Fruit fly (Drosophila melanogaster) whole organism, prepupa: ENCODE results near the gene Hers.

Source experiments
- CG10631 ChIP-seq: fragments of 200-800 bp; sonication (Bioruptor generic); optimal IDR thresholded peaks from 2 replicates; lab custom pipeline; 2016; ENCODE audit warnings: missing biosample characterization, missing genetic modification characterization
- CG10669 ChIP-seq: fragments of 200-800 bp; sonication (Bioruptor generic); optimal IDR thresholded peaks from 3 replicates; lab custom pipeline; 2018; ENCODE audit warnings: missing biosample characterization, mild to moderate bottlenecking, missing genetic modification characterization, moderate library complexity
- CG11294 ChIP-seq: fragments of 200-800 bp; sonication (Bioruptor generic); IDR thresholded peaks from 2 replicates; pipeline ENCODE4 v1.3.6; 2022; ENCODE audit warnings: missing biosample characterization, missing genetic modification characterization
- CG11762 ChIP-seq: fragments of 200-800 bp; sonication (Bioruptor generic); optimal IDR thresholded peaks from 3 replicates; lab custom pipeline; 2016; ENCODE audit warnings: missing biosample characterization, missing genetic modification characterization; ENCODE audit not compliant: insufficient read depth
- CG11902 ChIP-seq: fragments of 200-800 bp; sonication (Bioruptor generic); optimal IDR thresholded peaks from 3 replicates; lab custom pipeline; 2016; ENCODE audit warnings: missing biosample characterization, missing genetic modification characterization
- CG15336 ChIP-seq: fragments of 200-800 bp; sonication (Bioruptor generic); IDR thresholded peaks from 2 replicates; pipeline ENCODE4 v1.3.6; 2022; ENCODE audit warnings: missing biosample characterization, missing genetic modification characterization
- CG1621 ChIP-seq: fragments of 200-800 bp; sonication (Bioruptor generic); optimal IDR thresholded peaks from 3 replicates; lab custom pipeline; 2018; ENCODE audit warnings: missing biosample characterization, mild to moderate bottlenecking, missing genetic modification characterization
- CG31627 ChIP-seq: fragments of 200-800 bp; sonication (Bioruptor generic); optimal IDR thresholded peaks from 3 replicates; lab custom pipeline; 2016; ENCODE audit warnings: missing biosample characterization, missing genetic modification characterization
- CG3919 ChIP-seq: fragments of 200-800 bp; sonication (Bioruptor generic); optimal IDR thresholded peaks from 3 replicates; lab custom pipeline; 2016; ENCODE audit warnings: missing biosample characterization, missing genetic modification characterization
- CG6163 ChIP-seq: fragments of 200-800 bp; sonication (Bioruptor generic); IDR thresholded peaks from 3 replicates; pipeline ENCODE4 v1.3.6; 2022; ENCODE audit warnings: missing biosample characterization, missing genetic modification characterization
- CG6792 ChIP-seq: fragments of 200-800 bp; sonication (Bioruptor generic); optimal IDR thresholded peaks from 3 replicates; lab custom pipeline; 2016; ENCODE audit warnings: missing biosample characterization, missing genetic modification characterization
- CG6854 ChIP-seq: fragments of 200-800 bp; sonication (Bioruptor generic); optimal IDR thresholded peaks from 2 replicates; lab custom pipeline; 2017; ENCODE audit warnings: missing biosample characterization, mild to moderate bottlenecking, missing genetic modification characterization
- CG7368 ChIP-seq: fragments of 200-800 bp; sonication (Bioruptor generic); optimal IDR thresholded peaks from 3 replicates; lab custom pipeline; 2016; ENCODE audit warnings: missing biosample characterization, missing genetic modification characterization
- CG8119 ChIP-seq: fragments of 200-800 bp; sonication (Bioruptor generic); IDR thresholded peaks from 3 replicates; pipeline ENCODE4 v1.3.6; 2022; ENCODE audit warnings: missing biosample characterization, missing genetic modification characterization
- CG9139 ChIP-seq: fragments of 200-800 bp; sonication (Bioruptor generic); optimal IDR thresholded peaks from 3 replicates; lab custom pipeline; 2017; ENCODE audit warnings: missing biosample characterization, mild to moderate bottlenecking, missing genetic modification characterization
- Eip78C ChIP-seq: fragments of 200-800 bp; sonication (Bioruptor generic); peaks from one replicate; lab custom pipeline; 2016; ENCODE audit warnings: missing biosample characterization, missing genetic modification characterization
- Eip93F ChIP-seq: fragments of 200-800 bp; sonication (Bioruptor generic); optimal IDR thresholded peaks from 2 replicates; lab custom pipeline; 2016; ENCODE audit warnings: missing biosample characterization, mild to moderate bottlenecking, missing genetic modification characterization
- Ets96B ChIP-seq: fragments of 200-800 bp; optimal IDR thresholded peaks from 2 replicates; lab custom pipeline; 2019; ENCODE audit warnings: missing biosample characterization, mild to moderate bottlenecking, missing genetic modification characterization, moderate library complexity
- Hr39 ChIP-seq: fragments of 200-800 bp; sonication (Bioruptor generic); optimal IDR thresholded peaks from 2 replicates; lab custom pipeline; 2016; ENCODE audit warnings: missing biosample characterization, missing genetic modification characterization
- Hr4 ChIP-seq: fragments of 200-800 bp; sonication (Bioruptor generic); optimal IDR thresholded peaks from 3 replicates; lab custom pipeline; 2016; ENCODE audit warnings: missing biosample characterization, missing genetic modification characterization
- OdsH ChIP-seq: fragments of 200-800 bp; sonication (Bioruptor generic); optimal IDR thresholded peaks from 3 replicates; lab custom pipeline; 2016; ENCODE audit warnings: missing biosample characterization, missing genetic modification characterization
- Smox ChIP-seq: fragments of 200-800 bp; sonication (Bioruptor generic); optimal IDR thresholded peaks from 3 replicates; lab custom pipeline; 2016; ENCODE audit warnings: missing biosample characterization, missing genetic modification characterization
- Sox102F ChIP-seq: fragments of 200-800 bp; sonication (Bioruptor generic); optimal IDR thresholded peaks from 2 replicates; lab custom pipeline; 2016; ENCODE audit warnings: missing biosample characterization, mild to moderate bottlenecking, missing genetic modification characterization
- Sox14 ChIP-seq: fragments of 200-800 bp; sonication (Bioruptor generic); optimal IDR thresholded peaks from 3 replicates; lab custom pipeline; 2016; ENCODE audit warnings: missing biosample characterization, missing genetic modification characterization
- achi ChIP-seq: fragments of 200-800 bp; sonication (Bioruptor generic); optimal IDR thresholded peaks from 3 replicates; lab custom pipeline; 2016; ENCODE audit warnings: missing biosample characterization, missing genetic modification characterization
- cyc ChIP-seq: fragments of 200-800 bp; sonication (Bioruptor generic); optimal IDR thresholded peaks from 3 replicates; lab custom pipeline; 2016; ENCODE audit warnings: missing biosample characterization, missing genetic modification characterization
- dac ChIP-seq: fragments of 200-800 bp; sonication (Bioruptor generic); optimal IDR thresholded peaks from 2 replicates; lab custom pipeline; 2017; ENCODE audit warnings: missing biosample characterization, mild to moderate bottlenecking, missing genetic modification characterization
- dsx ChIP-seq: fragments of 200-800 bp; optimal IDR thresholded peaks from 3 replicates; lab custom pipeline; 2019; ENCODE audit warnings: missing biosample characterization, mild to moderate bottlenecking, missing genetic modification characterization, moderate library complexity; ENCODE audit not compliant: poor library complexity, severe bottlenecking
- eg ChIP-seq: fragments of 200-800 bp; sonication (Bioruptor generic); IDR thresholded peaks from 3 replicates; pipeline ENCODE4 v1.3.6; 2022; ENCODE audit warnings: missing biosample characterization, missing genetic modification characterization
- esn ChIP-seq: fragments of 200-800 bp; sonication (Bioruptor generic); optimal IDR thresholded peaks from 2 replicates; lab custom pipeline; 2016; ENCODE audit warnings: missing biosample characterization, mild to moderate bottlenecking, missing genetic modification characterization, moderate library complexity
- fd59A ChIP-seq: fragments of 200-800 bp; sonication (Bioruptor generic); optimal IDR thresholded peaks from 2 replicates; lab custom pipeline; 2017; ENCODE audit warnings: missing biosample characterization, mild to moderate bottlenecking, missing genetic modification characterization, missing genetic modification reagents
- fd85E ChIP-seq: fragments of 200-800 bp; sonication (Bioruptor generic); optimal IDR thresholded peaks from 3 replicates; lab custom pipeline; 2016; ENCODE audit warnings: missing biosample characterization, missing genetic modification characterization
- lz ChIP-seq: fragments of 200-800 bp; sonication (Bioruptor generic); optimal IDR thresholded peaks from 3 replicates; lab custom pipeline; 2016; ENCODE audit warnings: missing biosample characterization, missing genetic modification characterization
- net ChIP-seq: fragments of 200-800 bp; sonication (Bioruptor generic); optimal IDR thresholded peaks from 3 replicates; lab custom pipeline; 2016; ENCODE audit warnings: missing biosample characterization, missing genetic modification characterization
- pdm3 ChIP-seq: fragments of 200-800 bp; sonication (Bioruptor generic); optimal IDR thresholded peaks from 3 replicates; lab custom pipeline; 2016; ENCODE audit warnings: missing biosample characterization, missing genetic modification characterization
- svp ChIP-seq: fragments of 200-800 bp; sonication (Bioruptor generic); peaks from one replicate; lab custom pipeline; 2016; ENCODE audit warnings: missing biosample characterization, missing genetic modification characterization
- vri ChIP-seq: fragments of 200-800 bp; sonication (Bioruptor generic); optimal IDR thresholded peaks from 3 replicates; lab custom pipeline; 2016; ENCODE audit warnings: missing biosample characterization, mild to moderate bottlenecking, missing genetic modification characterization

Gene Hers

dm6 chrX:19851989-19852307, 14.0 kb upstream of the Hers start, which contains the start of the genes pico and Nup205:
Gene pico, minus strand, starts transcription at chrX:19852059.
Gene Nup205, plus strand, starts transcription at chrX:19852214.
- TF ChIP-seq Ets96B (tag; lab: Kevin White, UChicago) (no peak), CG6163 (GFP tag; lab: Robert Waterston, UW) (peak; percentile 25; the same call in 1 of the 3 replicates), svp (GFP tag; lab: Kevin White, UChicago) (no peak), eg (GFP tag; lab: Robert Waterston, UW) (peak; percentile 44; the same call in 1 of the 3 replicates), esn (GFP tag; lab: Kevin White, UChicago) (peak; percentile 6), CG31627 (GFP tag; lab: Kevin White, UChicago) (peak; percentile 4), Sox14 (GFP tag; lab: Kevin White, UChicago) (no peak)

- TF ChIP-seq vri (GFP tag; lab: Kevin White, UChicago) (no peak), CG10669 (GFP tag; lab: Kevin White, UChicago) (no peak), CG1621 (no peak), CG10631 (GFP tag; lab: Kevin White, UChicago) (no peak), cyc (GFP tag; lab: Kevin White, UChicago) (no peak), CG6792 (GFP tag; lab: Kevin White, UChicago) (no peak), CG11902 (GFP tag; lab: Kevin White, UChicago) (no peak), Hr4 (no peak)
- TF ChIP-seq, all 60 proteins: peak for 0
Measured at dm6 chrX:19859331-19859730, 6.6 kb upstream of the Hers start.

DNA sequence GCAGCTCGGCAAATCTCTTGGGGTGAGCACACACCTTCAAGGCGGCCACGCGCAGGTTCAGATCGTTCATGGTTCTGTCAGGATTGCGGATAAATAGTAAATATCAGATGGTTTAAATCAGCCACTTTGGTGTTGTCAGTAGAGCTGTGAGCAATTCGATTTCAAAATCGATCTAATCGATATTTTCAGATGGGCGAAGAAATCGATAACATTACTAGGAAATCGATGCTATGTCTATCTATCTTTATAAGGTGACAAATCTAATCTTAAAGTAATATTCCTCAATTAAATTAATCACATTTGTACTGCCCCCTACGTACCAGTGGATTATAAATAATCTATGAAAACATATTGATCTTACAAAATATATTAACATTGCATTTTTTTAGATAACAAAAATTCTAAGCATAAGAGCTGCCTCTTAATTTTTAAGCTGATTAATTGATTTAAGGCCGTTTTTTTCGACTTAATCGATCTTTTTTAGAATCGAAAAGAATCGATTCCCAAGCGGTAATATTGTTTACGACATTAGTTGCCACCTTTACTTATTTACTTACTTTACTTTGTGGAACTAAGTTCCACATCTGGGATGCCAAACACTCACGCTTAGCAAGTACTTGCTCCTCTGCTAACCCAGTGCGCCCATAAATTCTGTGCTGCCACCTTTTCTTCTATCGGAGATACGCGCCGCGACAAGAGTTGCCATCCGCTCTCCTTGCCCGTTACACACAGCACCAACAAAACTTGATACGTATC, 379 bp upstream of the Hers start, which contains the start of gene THADA:
TSS of gene THADA (minus strand) at position 136 of the 756 bp plus-strand sequence.
- TF ChIP-seq Hr39 (GFP tag; lab: Kevin White, UChicago) = peak; percentile 18
- no peak for TF ChIP-seq Eip78C (GFP tag; lab: Kevin White, UChicago)
- no peak for TF ChIP-seq dsx (GFP tag; lab: Kevin White, UChicago)
- TF ChIP-seq Smox (GFP tag; lab: Kevin White, UChicago) = peak; percentile 32
- TF ChIP-seq esn (GFP tag; lab: Kevin White, UChicago) = peak; percentile 15
- TF ChIP-seq CG10669 (GFP tag; lab: Kevin White, UChicago) = no peak
- TF ChIP-seq CG8119 = 0 out of 3 replicates have a peak, but pooled peaks have one; percentile 46
- TF ChIP-seq lz (GFP tag; lab: Kevin White, UChicago) = peak; percentile 19
- TF ChIP-seq Sox102F (GFP tag; lab: Kevin White, UChicago) = no peak
- TF ChIP-seq CG10631 (GFP tag; lab: Kevin White, UChicago) = no peak
- peak; percentile 58; the same call in 1 of the 2 replicates for TF ChIP-seq CG15336
- TF ChIP-seq net = no peak
- TF ChIP-seq Eip93F (GFP tag; lab: Kevin White, UChicago) = no peak

dm6 chrX:19867007-19867406, 1.1 kb downstream of the Hers start:
- TF ChIP-seq Hr39 (GFP tag; lab: Kevin White, UChicago) = no peak
- TF ChIP-seq eg (GFP tag; lab: Robert Waterston, UW) = 0 out of 3 replicates have a peak, but pooled peaks have one; percentile 40
- TF ChIP-seq, all 60 proteins: peak for 1

dm6 chrX:19875059-19875458, 9.1 kb downstream of the Hers start:
- TF ChIP-seq CG9139 (GFP tag; lab: Kevin White, UChicago) = peak; percentile 89
- peak; percentile 93 for TF ChIP-seq achi (GFP tag; lab: Kevin White, UChicago)
- peak; percentile 95 for TF ChIP-seq CG11762 (GFP tag; lab: Kevin White, UChicago)
- peak; percentile 96 for TF ChIP-seq CG15336
- peak; percentile 88 for TF ChIP-seq Sox102F (GFP tag; lab: Kevin White, UChicago)
- peak; percentile 93 for TF ChIP-seq dac (GFP tag; lab: Kevin White, UChicago)
- TF ChIP-seq net = peak; percentile 94
- TF ChIP-seq Eip93F (GFP tag; lab: Kevin White, UChicago) = peak; percentile 56
- peak; percentile 98 for TF ChIP-seq Eip78C (GFP tag; lab: Kevin White, UChicago)
- TF ChIP-seq CG11294 = peak; percentile 80
- TF ChIP-seq OdsH (GFP tag; lab: Kevin White, UChicago) = peak; percentile 94
- TF ChIP-seq fd59A = peak; percentile 94
- peak; percentile 89 for TF ChIP-seq esn (GFP tag; lab: Kevin White, UChicago)
- peak; percentile 86 for TF ChIP-seq CG31627 (GFP tag; lab: Kevin White, UChicago)
- TF ChIP-seq CG6792 (GFP tag; lab: Kevin White, UChicago) = peak; percentile 92
- peak; percentile 85 for TF ChIP-seq svp (GFP tag; lab: Kevin White, UChicago)
- TF ChIP-seq Smox (GFP tag; lab: Kevin White, UChicago) = peak; percentile 84
- peak; percentile 93 for TF ChIP-seq Sox14 (GFP tag; lab: Kevin White, UChicago)
- TF ChIP-seq CG7368 (GFP tag; lab: Kevin White, UChicago) = peak; percentile 88
- TF ChIP-seq CG6163 (GFP tag; lab: Robert Waterston, UW) = peak; percentile 87
- TF ChIP-seq CG8119 = peak; percentile 97
- TF ChIP-seq CG11902 (GFP tag; lab: Kevin White, UChicago) = peak; percentile 78
- TF ChIP-seq Ets96B (tag; lab: Kevin White, UChicago) = peak; percentile 94
- peak; percentile 95 for TF ChIP-seq pdm3
- peak; percentile 65 for TF ChIP-seq fd85E (GFP tag; lab: Kevin White, UChicago)
- peak; percentile 92 for TF ChIP-seq eg (GFP tag; lab: Robert Waterston, UW)
- peak; percentile 94 for TF ChIP-seq CG3919 (GFP tag; lab: Kevin White, UChicago)
- peak; percentile 93 for TF ChIP-seq CG10669 (GFP tag; lab: Kevin White, UChicago)
- peak; percentile 91 for TF ChIP-seq CG1621
- peak; percentile 86 for TF ChIP-seq cyc (GFP tag; lab: Kevin White, UChicago)
- TF ChIP-seq CG6854 (GFP tag; lab: Kevin White, UChicago) = peak; percentile 65
